Fruit fly (Drosophila melanogaster) whole organism, wandering third instar larva: ENCODE results near the gene CG10761.

Experiments used
- Abd-B ChIP-seq: fragments of >200 bp; optimal IDR thresholded peaks from 2 replicates; lab custom pipeline; 2017; ENCODE audit warnings: missing biosample characterization, missing genetic modification characterization
- pan ChIP-seq: fragments of >200 bp; optimal IDR thresholded peaks from 2 replicates; lab custom pipeline; 2017

DNA sequence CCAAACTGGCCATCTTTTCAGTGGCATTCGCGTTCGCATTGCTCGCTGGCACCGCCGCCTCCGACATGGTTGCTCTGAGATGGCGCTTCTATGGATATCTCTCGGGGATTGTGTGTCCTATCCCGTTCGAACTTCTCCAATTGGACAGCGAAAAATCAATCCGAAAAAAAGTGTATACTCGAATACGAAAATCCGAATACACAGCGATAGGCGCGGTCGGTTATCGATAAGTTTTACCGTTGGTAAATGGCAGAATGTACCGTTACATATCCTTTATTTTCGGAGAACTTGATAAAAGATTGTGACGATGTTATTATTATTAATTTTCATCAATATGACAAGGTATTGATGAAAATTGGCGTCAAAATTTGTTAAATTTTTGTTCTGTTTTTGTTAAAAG lies 10.5 kb downstream of the CG10761 start, which contains the start of gene Gbeta5:
- TF ChIP-seq Abd-B (GFP tag; lab: Kevin White, UChicago): no peak
- TF ChIP-seq pan (lab: Kevin White, UChicago): no peak
